Fruit fly (Drosophila melanogaster): ENCODE data around the gene CG5292.

- TF ChIP-seq acj6 (GFP tag; optimal IDR thresholded peaks at IDR 0.05) (no peak), Met (GFP tag; optimal IDR thresholded peaks at IDR 0.05) (no peak), Blimp-1 (GFP tag; optimal IDR thresholded peaks at IDR 0.05) (no peak), Hr38 (GFP tag; optimal IDR thresholded peaks at IDR 0.05) (no peak), Sox102F (GFP tag; optimal IDR thresholded peaks at IDR 0.05) (no peak), lz (GFP tag; optimal IDR thresholded peaks at IDR 0.05) (no peak), Eip93F (GFP tag; optimal IDR thresholded peaks at IDR 0.05) (no peak)
Measured at dm6 chr3R:17126838-17127237, 24.8 kb upstream of the CG5292 start, which contains the start of the genes CG17477 and CG31269.

All from whole organism, prepupa.